Worm (Caenorhabditis elegans) whole organism, late embryonic: Measurements from ENCODE around the gene M05D6.2.

Experiments
- C38D4.7 ChIP-seq: fragments of 200-800 bp; sonication (Bioruptor generic); optimal IDR thresholded peaks from 2 replicates; lab custom pipeline; 2018; ENCODE audit warnings: mild to moderate bottlenecking, missing genetic modification characterization, moderate library complexity, missing compliant biosample characterization
- F13H6.1 ChIP-seq: sonication (generic microtip); optimal IDR thresholded peaks from 2 replicates; lab custom pipeline; 2016; ENCODE audit warnings: missing genetic modification characterization, missing compliant biosample characterization
- K02D7.2 ChIP-seq: sonication (generic microtip); optimal IDR thresholded peaks from 2 replicates; lab custom pipeline; 2017; ENCODE audit warnings: mild to moderate bottlenecking, missing genetic modification characterization, missing compliant biosample characterization
- Y22D7AL.16 ChIP-seq: sonication (generic microtip); optimal IDR thresholded peaks from 2 replicates; lab custom pipeline; 2016; ENCODE audit warnings: missing genetic modification characterization, missing compliant biosample characterization
- ama-1 ChIP-seq: fragments of 150-350 bp; optimal IDR thresholded peaks from 2 replicates; lab custom pipeline; 2014
- ceh-22 ChIP-seq: sonication (generic microtip); optimal IDR thresholded peaks from 2 replicates; lab custom pipeline; 2017; ENCODE audit warnings: missing biosample characterization, missing genetic modification characterization
- ceh-30 ChIP-seq: fragments of 150-350 bp; optimal IDR thresholded peaks from 2 replicates; lab custom pipeline; 2014; ENCODE audit warnings: missing biosample characterization, missing genetic modification characterization
- ceh-6 ChIP-seq: fragments of 200-800 bp; sonication (Bioruptor generic); optimal IDR thresholded peaks from 2 replicates; lab custom pipeline; 2018; ENCODE audit warnings: mild to moderate bottlenecking, missing genetic modification characterization, missing compliant biosample characterization
- che-1 ChIP-seq: sonication (generic microtip); optimal IDR thresholded peaks from 2 replicates; lab custom pipeline; 2016; ENCODE audit warnings: mild to moderate bottlenecking, missing genetic modification characterization, missing compliant biosample characterization
- dve-1 ChIP-seq: sonication (generic microtip); optimal IDR thresholded peaks from 2 replicates; lab custom pipeline; 2017; ENCODE audit warnings: antibody characterized with exemption, mild to moderate bottlenecking, missing genetic modification characterization, missing compliant biosample characterization
- madf-2 ChIP-seq: sonication (generic microtip); optimal IDR thresholded peaks from 2 replicates; lab custom pipeline; 2017; ENCODE audit warnings: missing genetic modification characterization, missing compliant biosample characterization
- mec-3 ChIP-seq: sonication (generic microtip); optimal IDR thresholded peaks from 2 replicates; lab custom pipeline; 2016; ENCODE audit warnings: borderline replicate concordance, missing genetic modification characterization, missing compliant biosample characterization
- pag-3 ChIP-seq: sonication (generic microtip); optimal IDR thresholded peaks from 2 replicates; lab custom pipeline; 2016; ENCODE audit warnings: missing compliant biosample characterization, missing genetic modification characterization, borderline replicate concordance
- pat-9 ChIP-seq: fragments of 200-800 bp; sonication (Bioruptor generic); optimal IDR thresholded peaks from 2 replicates; lab custom pipeline; 2018; ENCODE audit warnings: mild to moderate bottlenecking, missing genetic modification characterization, moderate library complexity, missing compliant biosample characterization
- tbx-7 ChIP-seq: sonication (generic microtip); optimal IDR thresholded peaks from 2 replicates; lab custom pipeline; 2016; ENCODE audit warnings: missing genotype, missing genetic modification characterization, missing compliant biosample characterization
- unc-42 ChIP-seq: sonication (generic microtip); optimal IDR thresholded peaks from 2 replicates; lab custom pipeline; 2016; ENCODE audit warnings: missing genotype, missing genetic modification characterization, missing compliant biosample characterization
- unc-86 ChIP-seq: sonication (generic microtip); optimal IDR thresholded peaks from 2 replicates; lab custom pipeline; 2016; ENCODE audit warnings: missing genetic modification characterization, missing compliant biosample characterization

Gene M05D6.2

ce11 chrII:8518210-8518609 is 50.3 kb downstream of the M05D6.2 start, which contains the start of gene T13H5.8:
Gene T13H5.8 (plus strand): TSS chrII:8518510.
- TF ChIP-seq unc-42 (tag; lab: Kevin White, UChicago) (no peak), ceh-30 (tag; lab: Kevin White, UChicago) (no peak), pat-9 (no peak), ceh-22 (no peak), che-1 (no peak), mec-3 (tag; lab: Kevin White, UChicago) (no peak), ama-1 (lab: Kevin White, UChicago) (no peak), K02D7.2 (tag; lab: Kevin White, UChicago) (no peak), C38D4.7 (GFP tag; lab: Kevin White, UChicago) (no peak), Y22D7AL.16 (tag; lab: Kevin White, UChicago) (no peak), tbx-7 (tag; lab: Kevin White, UChicago) (no peak), pag-3 (tag; lab: Kevin White, UChicago) (no peak), F13H6.1 (no peak), dve-1 (tag; lab: Kevin White, UChicago) (no peak), unc-86 (tag; lab: Kevin White, UChicago) (no peak), madf-2 (tag; lab: Kevin White, UChicago) (no peak), ceh-6 (no peak)
